Worm (Caenorhabditis elegans) whole organism, dauer: ENCODE measurements around the gene hda-5.
"Not testable (repeated sequence)": the region's sequence is repeated elsewhere in the genome, so short reads cannot be mapped to it uniquely, and the experiment has no call there.

Experiments used
- unc-62 ChIP-seq: sonication (generic microtip); optimal IDR thresholded peaks from 2 replicates; lab custom pipeline; 2017; ENCODE audit warnings: missing biosample characterization, missing genetic modification reagents, missing genetic modification characterization

Gene hda-5

ce11 chrII:11798737-11799136, at the start of gene hda-5:
hda-5 (plus strand) TSS chrII:11799037.
- TF ChIP-seq unc-62 (GFP tag; lab: Kevin White, UChicago): no peak

DNA sequence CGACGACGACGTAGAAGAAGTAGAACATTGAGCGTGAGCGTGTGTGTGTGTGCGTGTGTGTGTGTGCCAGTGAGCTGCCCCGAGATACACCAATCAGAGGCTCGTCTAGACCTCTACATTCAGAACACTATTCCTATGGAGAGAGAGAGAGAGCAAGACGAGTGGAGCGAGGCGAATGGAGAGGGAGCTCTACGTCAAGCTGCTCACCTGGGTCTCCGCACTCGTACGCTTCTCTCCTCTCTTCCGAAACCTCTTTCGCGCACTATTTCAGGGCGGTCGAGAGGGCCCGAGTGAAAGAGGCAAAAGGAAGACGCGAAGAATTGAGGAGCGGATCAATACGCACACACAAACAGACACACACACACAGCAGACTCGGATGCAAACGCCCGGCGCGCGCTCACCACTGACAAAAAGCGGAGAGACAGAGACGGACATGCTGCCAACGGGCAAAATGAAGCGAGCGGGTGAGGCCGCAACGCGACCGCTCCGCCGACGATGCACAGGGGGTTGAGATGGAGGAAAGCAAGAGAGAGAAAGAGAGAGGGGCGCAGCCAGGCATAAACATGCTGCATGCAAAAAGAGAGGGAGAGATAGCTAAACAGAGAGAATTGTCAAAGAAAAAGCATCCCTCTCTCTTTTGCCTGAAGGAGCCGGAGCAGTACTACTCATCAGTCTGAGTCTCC, 49.2 kb upstream of the hda-5 start:
- TF ChIP-seq unc-62 (GFP tag; lab: Kevin White, UChicago): no peak

DNA sequence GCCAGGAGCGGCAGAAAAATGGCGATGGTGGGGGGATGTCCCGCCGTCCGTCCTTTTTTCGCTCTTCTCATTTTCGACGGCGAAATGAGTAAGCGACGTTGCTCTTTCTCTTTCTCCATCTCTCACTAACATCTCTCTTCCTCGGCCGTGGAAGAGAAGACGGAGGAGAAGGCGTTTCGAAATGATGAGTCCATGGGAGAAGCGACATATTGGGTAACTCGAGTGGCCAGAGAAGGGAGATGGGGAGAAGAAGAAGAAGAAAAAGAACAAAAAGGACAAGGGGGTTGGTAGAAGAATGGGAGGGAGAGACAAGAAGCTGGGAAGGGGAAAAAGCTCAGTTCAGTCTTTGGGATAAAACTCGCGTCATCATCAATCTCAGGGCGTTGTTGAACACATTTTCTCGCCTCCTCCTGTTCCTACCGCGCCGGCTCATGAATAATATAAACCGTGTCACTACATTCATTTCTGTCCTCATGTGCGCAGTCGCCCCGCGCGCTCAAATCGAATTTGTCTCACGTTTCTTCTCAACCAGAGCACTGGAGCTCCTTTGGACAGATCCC, 47.1 kb upstream of the hda-5 start:
- no peak for TF ChIP-seq unc-62 (GFP tag; lab: Kevin White, UChicago)

DNA sequence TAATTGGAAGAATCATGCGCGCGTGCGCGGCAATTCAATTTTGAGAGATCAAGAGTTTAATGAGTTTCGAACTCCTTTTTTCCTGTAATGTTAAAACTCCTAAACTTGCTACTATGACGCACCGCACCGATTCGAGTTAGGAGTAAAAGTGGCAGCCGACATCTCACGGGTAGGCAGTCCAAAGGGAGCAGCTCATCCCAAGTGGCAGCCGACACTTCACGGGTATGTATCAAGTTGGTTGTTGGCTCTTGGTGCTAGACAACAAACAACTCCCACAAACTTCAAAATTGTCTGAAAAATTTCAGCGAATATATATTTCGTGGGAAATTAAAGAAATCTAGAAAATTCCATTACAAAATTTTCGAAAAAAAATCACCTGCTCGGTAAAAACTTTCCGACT, 45.7 kb upstream of the hda-5 start:
- TF ChIP-seq unc-62 (GFP tag; lab: Kevin White, UChicago): no peak

DNA sequence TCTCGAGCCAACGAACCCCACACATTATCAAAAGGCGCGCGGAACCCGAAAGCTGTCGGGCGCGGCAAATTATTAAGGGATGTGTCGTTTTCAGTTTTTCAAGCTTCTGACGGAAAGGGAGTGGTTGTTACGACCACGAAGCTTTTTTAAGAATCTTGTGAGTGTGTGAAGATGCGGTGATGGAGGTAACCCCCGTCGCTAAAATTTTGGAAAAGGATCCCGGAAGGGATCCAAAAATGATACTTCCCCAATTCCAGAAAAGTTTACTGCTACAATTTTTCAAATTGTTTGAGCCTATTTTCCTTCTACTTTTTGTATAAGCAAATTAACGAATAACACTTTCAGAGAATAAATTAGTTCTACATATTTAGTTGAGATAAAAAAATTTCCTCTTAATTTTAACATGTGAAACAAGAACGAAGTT, 42.1 kb upstream of the hda-5 start:
- no peak for TF ChIP-seq unc-62 (GFP tag; lab: Kevin White, UChicago)

DNA sequence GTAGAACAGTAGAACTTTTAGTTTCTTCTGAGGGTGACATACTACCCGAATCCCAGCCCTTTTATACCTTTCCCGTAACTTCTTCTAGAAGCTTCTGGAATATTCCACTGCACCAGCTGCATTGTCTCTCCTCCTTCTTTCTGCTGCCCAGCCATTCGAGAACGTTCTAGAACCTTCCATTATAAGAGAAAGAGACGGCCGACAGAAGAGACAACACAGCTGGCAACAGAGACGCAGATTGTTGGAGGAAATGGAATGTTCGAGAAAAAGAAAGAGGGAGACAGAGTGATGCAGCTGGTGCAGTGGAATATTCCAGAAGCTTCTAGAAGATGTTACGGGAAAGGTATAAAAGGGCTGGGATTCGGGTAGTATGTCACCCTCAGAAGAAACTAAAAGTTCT, 39.6 kb upstream of the hda-5 start, which contains the start of the genes F44E5.4 and F44E5.5:
Gene F44E5.4 (minus strand): TSS at position 35 of the 400 bp plus-strand sequence.
Gene F44E5.5 (plus strand): TSS at position 386 of the 400 bp plus-strand sequence.
- TF ChIP-seq unc-62 (GFP tag; lab: Kevin White, UChicago): not testable (repeated sequence)

ce11 chrII:11761806-11762512, 36.9 kb upstream of the hda-5 start:
- TF ChIP-seq unc-62 (GFP tag; lab: Kevin White, UChicago): no peak

ce11 chrII:11765506-11766152, 33.2 kb upstream of the hda-5 start:
- no peak for TF ChIP-seq unc-62 (GFP tag; lab: Kevin White, UChicago)

- no peak for TF ChIP-seq unc-62 (GFP tag; lab: Kevin White, UChicago)
Observed at ce11 chrII:11766472-11766871, 32.4 kb upstream of the hda-5 start, which contains the start of gene F44E5.2. F44E5.2 (plus strand) TSS chrII:11766772.

- TF ChIP-seq unc-62 (GFP tag; lab: Kevin White, UChicago): no peak
Observed at ce11 chrII:11772364-11772763, 26.5 kb upstream of the hda-5 start, which contains the start of gene F44E5.15. F44E5.15 (plus strand) TSS chrII:11772664.

- TF ChIP-seq unc-62 (GFP tag; lab: Kevin White, UChicago): no peak
Observed at ce11 chrII:11774218-11774617, 24.6 kb upstream of the hda-5 start, which contains the start of gene F44E5.1. F44E5.1 (minus strand) TSS chrII:11774559.

ce11 chrII:11777893-11778480, 20.9 kb upstream of the hda-5 start, which contains the start of the genes patr-1 and dna-2:
patr-1 (minus strand) TSS chrII:11777943.
dna-2 (plus strand) TSS chrII:11778430.
- no peak for TF ChIP-seq unc-62 (GFP tag; lab: Kevin White, UChicago)

- TF ChIP-seq unc-62 (GFP tag; lab: Kevin White, UChicago): no peak
Observed at ce11 chrII:11782493-11782892, 16.3 kb upstream of the hda-5 start, which contains the start of gene F43G6.16. F43G6.16 (minus strand) TSS chrII:11782633.

ce11 chrII:11788025-11788424, 10.8 kb upstream of the hda-5 start:
- TF ChIP-seq unc-62 (GFP tag; lab: Kevin White, UChicago): no peak

- no peak for TF ChIP-seq unc-62 (GFP tag; lab: Kevin White, UChicago)
Observed at ce11 chrII:11790458-11790857, 8.4 kb upstream of the hda-5 start, which contains the start of gene F43G6.4. F43G6.4 (plus strand) TSS chrII:11790758.
